Worm (Caenorhabditis elegans) whole organism, L3 larva: ENCODE data around the gene F59A1.12.

ENCODE experiments used
- R02D3.7 ChIP-seq: fragments of 150-350 bp; optimal IDR thresholded peaks from 2 replicates; lab custom pipeline; 2014; ENCODE audit warnings: missing biosample characterization, missing genetic modification characterization
- ZK546.5 ChIP-seq: sonication (generic microtip); optimal IDR thresholded peaks from 2 replicates; lab custom pipeline; 2017; ENCODE audit warnings: missing biosample characterization, missing genetic modification characterization
- ama-1 ChIP-seq: fragments of 150-350 bp; optimal IDR thresholded peaks from 2 replicates; lab custom pipeline; 2018
- egl-27 ChIP-seq: sonication (generic microtip); optimal IDR thresholded peaks from 4 replicates; lab custom pipeline; 2017; ENCODE audit warnings: missing biosample characterization, missing genetic modification reagents, missing genetic modification characterization
- mml-1 ChIP-seq: fragments of 150-350 bp; sonication (generic microtip); optimal IDR thresholded peaks from 3 replicates; lab custom pipeline; 2014; ENCODE audit warnings: missing biosample characterization, missing genetic modification characterization
- nhr-12 ChIP-seq: fragments of 150-350 bp; optimal IDR thresholded peaks from 2 replicates; lab custom pipeline; 2014; ENCODE audit warnings: missing biosample characterization, missing genetic modification characterization
- nhr-77 ChIP-seq: fragments of 150-350 bp; optimal IDR thresholded peaks from 2 replicates; lab custom pipeline; 2014; ENCODE audit warnings: missing biosample characterization, missing genetic modification characterization
- pqm-1 ChIP-seq: fragments of 150-350 bp; optimal IDR thresholded peaks from 2 replicates; lab custom pipeline; 2017; ENCODE audit warnings: missing biosample characterization, missing genetic modification characterization, inconsistent platforms
- sea-2 ChIP-seq: fragments of 150-350 bp; sonication (generic microtip); optimal IDR thresholded peaks from 4 replicates; lab custom pipeline; 2014; ENCODE audit warnings: missing biosample characterization, missing genetic modification reagents, missing genetic modification characterization
- snpc-4 ChIP-seq: fragments of 150-350 bp; optimal IDR thresholded peaks from 2 replicates; lab custom pipeline; 2014; ENCODE audit warnings: missing biosample characterization, missing genetic modification characterization
- unc-39 ChIP-seq: sonication (generic microtip); optimal IDR thresholded peaks from 4 replicates; lab custom pipeline; 2017; ENCODE audit warnings: missing biosample characterization, missing genetic modification characterization
- unc-62 ChIP-seq: fragments of 150-350 bp; sonication (generic microtip); optimal IDR thresholded peaks from 4 replicates; lab custom pipeline; 2014; ENCODE audit warnings: missing biosample characterization, missing genetic modification reagents, missing genetic modification characterization
- ztf-11 ChIP-seq: fragments of 150-350 bp; optimal IDR thresholded peaks from 2 replicates; lab custom pipeline; 2014; ENCODE audit warnings: missing biosample characterization, missing genetic modification characterization

ce11 chrV:17694260-17694659 lies 26.7 kb upstream of the F59A1.12 start:
- TF ChIP-seq sea-2 (no peak), ztf-11 (tag; lab: Kevin White, UChicago) (no peak), snpc-4 (tag; lab: Kevin White, UChicago) (no peak), nhr-77 (tag; lab: Kevin White, UChicago) (no peak), ZK546.5 (no peak), nhr-12 (tag; lab: Kevin White, UChicago) (no peak), egl-27 (tag; lab: Kevin White, UChicago) (no peak), pqm-1 (tag; lab: Kevin White, UChicago) (no peak), ama-1 (lab: Kevin White, UChicago) (no peak), unc-39 (no peak), unc-62 (GFP tag; lab: Kevin White, UChicago) (no peak), mml-1 (no peak), R02D3.7 (tag; lab: Kevin White, UChicago) (no peak)
